Fruit fly (Drosophila melanogaster): ENCODE data around the gene CG42717.

The CG42717 gene

dm6 chr3L:16011319-16012210 lies 21.4 kb downstream of the CG42717 start, which contains the start of gene mib1 (continued):
- TF ChIP-seq CG13624 (GFP tag; optimal IDR thresholded peaks at IDR 0.05) (peak; percentile 50), Camta (GFP tag; optimal IDR thresholded peaks at IDR 0.05) (no peak), GATAe (GFP tag; conservative IDR thresholded peaks at IDR 0.05) (no peak), fu2 (GFP tag; optimal IDR thresholded peaks at IDR 0.05) (peak; percentile 43), Ada2b (GFP tag; IDR thresholded peaks at IDR 0.05) (no peak), Med (GFP tag) (peak; percentile 91), gsb-n (tag; optimal IDR thresholded peaks at IDR 0.05) (peak; percentile 55), lola (GFP tag; optimal IDR thresholded peaks at IDR 0.05) (peak in 1 of 3 experiments; percentile 28), Nf-YB (GFP tag; optimal IDR thresholded peaks at IDR 0.05) (peak; percentile 19), CG15479 (GFP tag; optimal IDR thresholded peaks at IDR 0.05) (no peak), CG17385 (GFP tag; optimal IDR thresholded peaks at IDR 0.05) (peak; percentile 6), CG9609 (GFP tag; optimal IDR thresholded peaks at IDR 0.05) (peak; percentile 40), CG12744 (GFP tag; optimal IDR thresholded peaks at IDR 0.05) (no peak), fru (optimal IDR thresholded peaks at IDR 0.05) (no peak), sqz (GFP tag; optimal IDR thresholded peaks at IDR 0.05) (no peak), CG6854 (GFP tag; optimal IDR thresholded peaks at IDR 0.05) (no peak), pnt (GFP tag; optimal IDR thresholded peaks at IDR 0.05) (no peak), CG31441 (GFP tag; IDR thresholded peaks at IDR 0.05) (peak; percentile 23; the same call in 1 of the 2 replicates), CG7372 (GFP tag; IDR thresholded peaks at IDR 0.05) (no peak), fd96Cb (tag; optimal IDR thresholded peaks at IDR 0.05) (no peak), CG3065 (GFP tag; optimal IDR thresholded peaks at IDR 0.05) (no peak), CG7963 (GFP tag; IDR thresholded peaks at IDR 0.05; ENCODE audit: partially characterized antibody) (peak; percentile 80), CG2116 (GFP tag; optimal IDR thresholded peaks at IDR 0.05) (peak; percentile 47), CG7987 (GFP tag; optimal IDR thresholded peaks at IDR 0.05) (peak; percentile 75), CG2889 (GFP tag; IDR thresholded peaks at IDR 0.05) (no peak), tgo (GFP tag; IDR thresholded peaks at IDR 0.05) (no peak), Mes4 (GFP tag; optimal IDR thresholded peaks at IDR 0.05) (no peak), CG14710 (tag; optimal IDR thresholded peaks at IDR 0.05) (peak; percentile 91), CG34376 (GFP tag; optimal IDR thresholded peaks at IDR 0.05) (peak; percentile 29), E2f1 (GFP tag; IDR thresholded peaks at IDR 0.05) (no peak), CG7357 (GFP tag; IDR thresholded peaks at IDR 0.05) (no peak), CG16815 (GFP tag; optimal IDR thresholded peaks at IDR 0.05) (no peak), CG9876 (GFP tag; optimal IDR thresholded peaks at IDR 0.05) (no peak), Ptx1 (GFP tag; IDR thresholded peaks at IDR 0.05) (peak; percentile 26; the same call in 1 of the 2 replicates), Gug (GFP tag; IDR thresholded peaks at IDR 0.05) (peak; percentile 35; the same call in 2 of the 4 replicates), H2.0 (GFP tag; IDR thresholded peaks at IDR 0.05) (no peak), Xrp1 (GFP tag; IDR thresholded peaks at IDR 0.05) (no peak), Dek (tag; optimal IDR thresholded peaks at IDR 0.05) (peak; percentile 62), CG10979 (tag; optimal IDR thresholded peaks at IDR 0.05) (peak; percentile 19), Ssrp (tag; optimal IDR thresholded peaks at IDR 0.05) (no peak), Spps (tag; optimal IDR thresholded peaks at IDR 0.05) (no peak), CG17359 (tag; optimal IDR thresholded peaks at IDR 0.05) (no peak), CG8765 (GFP tag; IDR thresholded peaks at IDR 0.05) (no peak), TFAM (GFP tag; optimal IDR thresholded peaks at IDR 0.05) (no peak), lmd (GFP tag; IDR thresholded peaks at IDR 0.05) (peak; percentile 39; the same call in 1 of the 2 replicates), MTF-1 (GFP tag; optimal IDR thresholded peaks at IDR 0.05; ENCODE audit: borderline replicate concordance) (no peak), CG10654 (GFP tag; optimal IDR thresholded peaks at IDR 0.05) (no peak), CG17328 (GFP tag; IDR thresholded peaks at IDR 0.05) (peak; percentile 56)

Data from whole organism, embryonic.